Worm (Caenorhabditis elegans) whole organism, early embryonic: ENCODE results near the gene M05D6.1.

Experiments
- B0310.2 ChIP-seq: sonication (generic microtip); optimal IDR thresholded peaks from 2 replicates; lab custom pipeline; 2016; ENCODE audit warnings: mild to moderate bottlenecking, missing genetic modification characterization, missing compliant biosample characterization
- ama-1 ChIP-seq: fragments of 150-350 bp; optimal IDR thresholded peaks from 2 replicates; lab custom pipeline; 2014
- ceh-36 ChIP-seq: sonication (generic microtip); optimal IDR thresholded peaks from 2 replicates; lab custom pipeline; 2016; ENCODE audit warnings: missing genetic modification characterization, inconsistent platforms, missing compliant biosample characterization
- flt-1 ChIP-seq: fragments of 200-800 bp; sonication (Bioruptor generic); IDR thresholded peaks from 2 replicates; pipeline ENCODE4 v1.3.6; 2022; ENCODE audit warnings: missing genetic modification characterization, missing compliant biosample characterization
- hmbx-1 ChIP-seq: sonication (generic microtip); optimal IDR thresholded peaks from 2 replicates; lab custom pipeline; 2016; ENCODE audit warnings: mild to moderate bottlenecking, missing genetic modification characterization, missing compliant biosample characterization
- hmg-4 ChIP-seq: fragments of 200-800 bp; sonication (Bioruptor generic); optimal IDR thresholded peaks from 2 replicates; lab custom pipeline; 2018; ENCODE audit warnings: mild to moderate bottlenecking, missing genetic modification characterization, missing compliant biosample characterization
- hnd-1 ChIP-seq: sonication (generic microtip); optimal IDR thresholded peaks from 2 replicates; lab custom pipeline; 2016; ENCODE audit warnings: missing genetic modification characterization, missing compliant biosample characterization
- scrt-1 ChIP-seq: fragments of 200-800 bp; sonication (Bioruptor generic); IDR thresholded peaks from 2 replicates; pipeline ENCODE4 v1.3.6; 2022; ENCODE audit warnings: missing genetic modification characterization, missing compliant biosample characterization
- sea-1 ChIP-seq: fragments of 200-800 bp; sonication (Bioruptor generic); conservative IDR thresholded peaks from 2 replicates; pipeline ENCODE4 v1.3.6; 2022; ENCODE audit warnings: missing genetic modification characterization, missing compliant biosample characterization
- tbx-37 ChIP-seq: fragments of 200-800 bp; sonication (Bioruptor generic); conservative IDR thresholded peaks from 2 replicates; pipeline ENCODE4 v1.3.6; 2022; ENCODE audit warnings: missing genetic modification reagents, missing genetic modification characterization, missing compliant biosample characterization

DNA sequence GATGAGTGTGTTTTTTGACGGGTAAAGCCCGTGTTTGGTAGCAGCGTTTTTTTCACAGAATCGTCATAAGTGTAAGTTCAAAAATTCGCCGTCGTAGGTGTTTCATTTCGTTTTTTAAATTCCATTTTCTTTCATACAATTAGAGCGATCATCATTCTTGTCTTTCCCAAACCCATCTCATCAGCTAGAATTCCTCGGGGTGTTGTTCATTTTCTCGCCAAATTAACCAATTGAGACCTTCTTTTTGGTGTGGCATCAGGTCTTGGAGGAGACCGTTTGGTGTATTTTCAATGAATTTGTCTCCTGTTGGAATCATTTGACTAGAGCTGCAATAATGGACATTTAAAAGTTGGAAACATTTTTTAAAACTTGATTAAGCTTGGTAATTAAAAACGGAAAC is 2.3 kb downstream of the M05D6.1 start:
- no peak for TF ChIP-seq ama-1 (lab: Kevin White, UChicago)
- TF ChIP-seq ceh-36 (tag; lab: Kevin White, UChicago) = no peak
- TF ChIP-seq scrt-1 (GFP tag; lab: Robert Waterston, UW) = no peak
- TF ChIP-seq hnd-1 (tag; lab: Kevin White, UChicago) = no peak
- TF ChIP-seq hmbx-1 = no peak
- no peak for TF ChIP-seq B0310.2 (tag; lab: Kevin White, UChicago)
- TF ChIP-seq tbx-37 = no peak
- TF ChIP-seq sea-1 (GFP tag; lab: Robert Waterston, UW) = no peak
- TF ChIP-seq hmg-4 (GFP tag; lab: Kevin White, UChicago) = no peak
- no peak for TF ChIP-seq flt-1 (GFP tag; lab: Robert Waterston, UW)
